Worm (Caenorhabditis elegans) whole organism, mixed stage, embryonic: ENCODE results near the gene srx-54.
"Not testable (repeated sequence)": the region's sequence is repeated elsewhere in the genome, so short reads cannot be mapped to it uniquely, and the experiment has no call there.

Experiments used
- M03D4.4 ChIP-seq: sonication (generic microtip); optimal IDR thresholded peaks from 2 replicates; lab custom pipeline; 2017; ENCODE audit warnings: mild to moderate bottlenecking, missing genetic modification characterization, missing compliant biosample characterization
- bed-3 ChIP-seq: fragments of 200-800 bp; sonication (Bioruptor generic); optimal IDR thresholded peaks from 3 replicates; lab custom pipeline; 2018; ENCODE audit warnings: mild to moderate bottlenecking, missing genetic modification characterization, moderate library complexity, missing compliant biosample characterization
- ceh-39 ChIP-seq: fragments of 150-350 bp; optimal IDR thresholded peaks from 2 replicates; lab custom pipeline; 2014; ENCODE audit warnings: missing biosample characterization, missing genetic modification characterization
- ces-1 ChIP-seq: fragments of 150-350 bp; optimal IDR thresholded peaks from 2 replicates; lab custom pipeline; 2014; ENCODE audit warnings: missing biosample characterization, missing genetic modification reagents, missing genetic modification characterization
- cnd-1 ChIP-seq: fragments of 200-800 bp; sonication (Bioruptor generic); optimal IDR thresholded peaks from 2 replicates; lab custom pipeline; 2018; ENCODE audit warnings: mild to moderate bottlenecking, missing genetic modification characterization, missing compliant biosample characterization
- elt-3 ChIP-seq: fragments of 150-350 bp; optimal IDR thresholded peaks from 2 replicates; lab custom pipeline; 2014; ENCODE audit warnings: missing biosample characterization, missing genetic modification characterization
- flh-1 ChIP-seq: fragments of 200-800 bp; sonication (Bioruptor generic); optimal IDR thresholded peaks from 2 replicates; lab custom pipeline; 2018; ENCODE audit warnings: mild to moderate bottlenecking, missing genetic modification characterization, moderate library complexity, missing compliant biosample characterization
- ham-2 ChIP-seq: fragments of 200-800 bp; sonication (Bioruptor generic); optimal IDR thresholded peaks from 2 replicates; lab custom pipeline; 2018; ENCODE audit warnings: mild to moderate bottlenecking, missing genetic modification characterization, missing compliant biosample characterization
- hlh-1 ChIP-seq: fragments of 150-350 bp; optimal IDR thresholded peaks from 2 replicates; lab custom pipeline; 2014; ENCODE audit warnings: missing biosample characterization, missing genetic modification reagents, missing genetic modification characterization
- lin-13 ChIP-seq: fragments of 150-350 bp; optimal IDR thresholded peaks from 2 replicates; lab custom pipeline; 2014; ENCODE audit warnings: missing biosample characterization, missing genetic modification characterization
- lin-32 ChIP-seq: fragments of 200-800 bp; sonication (Bioruptor generic); optimal IDR thresholded peaks from 2 replicates; lab custom pipeline; 2018; ENCODE audit warnings: mild to moderate bottlenecking, missing genetic modification characterization, missing compliant biosample characterization
- mep-1 ChIP-seq: fragments of 150-350 bp; optimal IDR thresholded peaks from 2 replicates; lab custom pipeline; 2017; ENCODE audit warnings: missing biosample characterization, missing genetic modification reagents, missing genetic modification characterization, inconsistent platforms
- mls-2 ChIP-seq: sonication (generic microtip); optimal IDR thresholded peaks from 2 replicates; lab custom pipeline; 2016; ENCODE audit warnings: mild to moderate bottlenecking, missing genetic modification characterization, moderate library complexity, missing compliant biosample characterization
- nhr-2 ChIP-seq: fragments of 150-350 bp; optimal IDR thresholded peaks from 2 replicates; lab custom pipeline; 2014; ENCODE audit warnings: missing biosample characterization, missing genetic modification characterization
- nhr-237 ChIP-seq: fragments of 150-350 bp; optimal IDR thresholded peaks from 2 replicates; lab custom pipeline; 2014; ENCODE audit warnings: missing biosample characterization, missing genetic modification characterization
- nhr-28 ChIP-seq: fragments of 150-350 bp; optimal IDR thresholded peaks from 2 replicates; lab custom pipeline; 2014; ENCODE audit warnings: missing biosample characterization, missing genetic modification characterization
- nhr-76 ChIP-seq: sonication (generic microtip); optimal IDR thresholded peaks from 2 replicates; lab custom pipeline; 2017; ENCODE audit warnings: missing biosample characterization, missing genetic modification characterization
- pha-4 ChIP-seq: fragments of 150-350 bp; optimal IDR thresholded peaks from 2 replicates; lab custom pipeline; 2018; ENCODE audit warnings: missing biosample characterization, missing genetic modification reagents, missing genetic modification characterization
- sem-2 ChIP-seq: fragments of 200-800 bp; sonication (Bioruptor generic); optimal IDR thresholded peaks from 2 replicates; lab custom pipeline; 2018; ENCODE audit warnings: mild to moderate bottlenecking, missing genetic modification characterization, missing compliant biosample characterization
- snpc-4 ChIP-seq: fragments of 150-350 bp; optimal IDR thresholded peaks from 2 replicates; lab custom pipeline; 2014; ENCODE audit warnings: missing biosample characterization, missing genetic modification characterization
- sptf-1 ChIP-seq: sonication (generic microtip); optimal IDR thresholded peaks from 2 replicates; lab custom pipeline; 2017; ENCODE audit warnings: mild to moderate bottlenecking, missing genetic modification characterization, moderate library complexity, missing compliant biosample characterization
- unc-120 ChIP-seq: sonication (generic microtip); optimal IDR thresholded peaks from 2 replicates; lab custom pipeline; 2017; ENCODE audit warnings: missing genetic modification characterization, missing compliant biosample characterization; ENCODE audit not compliant: poor library complexity, severe bottlenecking
- unc-39 ChIP-seq: fragments of 150-350 bp; optimal IDR thresholded peaks from 2 replicates; lab custom pipeline; 2014; ENCODE audit warnings: missing biosample characterization, missing genetic modification characterization
- unc-62 ChIP-seq: fragments of 150-350 bp; optimal IDR thresholded peaks from 2 replicates; lab custom pipeline; 2014; ENCODE audit warnings: missing biosample characterization, missing genetic modification reagents, missing genetic modification characterization
- ztf-11 ChIP-seq: fragments of 150-350 bp; optimal IDR thresholded peaks from 2 replicates; lab custom pipeline; 2014; ENCODE audit warnings: missing biosample characterization, missing genetic modification characterization

srx-54 gene

DNA sequence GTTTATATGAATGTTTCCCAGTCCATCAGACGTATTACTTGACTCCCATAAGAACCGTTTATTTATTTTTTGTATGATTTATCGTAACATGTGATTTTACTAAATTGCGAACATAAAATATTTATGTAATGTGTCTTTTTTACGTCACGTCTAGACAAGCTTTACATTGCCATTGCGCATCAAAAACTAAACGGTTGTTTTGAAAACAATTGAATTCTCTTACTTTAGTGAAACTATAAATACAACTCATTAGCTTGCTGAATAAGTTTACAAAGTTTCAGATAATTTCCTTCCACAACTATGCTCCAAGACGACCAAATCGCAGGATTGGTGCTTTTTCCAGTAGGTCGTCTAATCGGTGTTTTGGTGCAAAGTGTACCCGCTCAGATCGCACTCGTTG, at the start of gene srx-54:
Gene srx-54 (plus strand): TSS at position 301 of the 400 bp plus-strand sequence.
- no peak for TF ChIP-seq mls-2 (tag; lab: Kevin White, UChicago)
- TF ChIP-seq unc-120 (tag; lab: Kevin White, UChicago): no peak
- TF ChIP-seq bed-3: no peak
- TF ChIP-seq ces-1: no peak
- no peak for TF ChIP-seq sem-2 (GFP tag; lab: Kevin White, UChicago)
- TF ChIP-seq M03D4.4 (tag; lab: Kevin White, UChicago): no peak
- TF ChIP-seq snpc-4: no peak

DNA sequence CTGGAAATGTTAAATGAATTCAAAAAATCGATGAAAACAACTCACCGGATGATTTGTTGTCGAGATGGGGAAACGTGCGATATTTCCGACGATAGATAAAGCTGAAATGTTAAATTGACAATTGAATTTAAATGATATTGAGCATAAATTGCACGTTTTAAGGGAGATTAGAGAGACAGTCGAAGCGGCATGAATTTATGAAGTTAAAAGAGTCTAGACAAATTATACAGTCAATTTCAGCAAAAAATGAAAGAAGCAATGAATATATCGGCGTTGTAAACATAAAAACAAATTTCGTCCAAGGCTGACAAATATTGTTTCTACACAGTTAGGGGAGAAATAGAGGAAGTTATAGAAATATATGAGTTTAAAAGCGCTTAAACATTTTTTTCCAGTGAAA, 47.7 kb upstream of the srx-54 start, which contains the start of gene Y102A5C.36:
Gene Y102A5C.36 (minus strand): TSS at position 101 of the 400 bp plus-strand sequence.
- TF ChIP-seq sptf-1 (no peak), nhr-237 (tag; lab: Kevin White, UChicago) (no peak)

DNA sequence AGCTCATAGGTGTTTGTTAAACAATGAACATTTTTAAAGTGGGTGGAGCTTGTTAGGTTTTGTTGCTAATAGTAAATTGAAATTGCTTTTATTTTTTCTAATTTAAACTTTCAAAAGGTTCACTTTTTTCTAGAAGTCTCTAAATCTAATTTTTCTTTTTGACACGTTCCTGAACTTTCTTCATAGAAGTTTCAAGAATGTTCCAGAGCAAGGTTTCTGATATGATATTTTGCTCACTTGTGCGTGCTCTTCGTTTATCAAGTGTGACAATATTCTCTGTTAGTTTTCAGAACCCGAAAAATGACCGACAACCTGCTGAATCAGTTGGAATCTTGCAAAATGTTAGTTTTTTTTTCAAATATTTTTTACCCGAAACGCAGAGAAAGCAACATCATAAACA, 36.3 kb upstream of the srx-54 start, which contains the start of gene fbxa-148:
Gene fbxa-148 (plus strand): TSS at position 301 of the 400 bp plus-strand sequence.
- not testable (repeated sequence) for TF ChIP-seq unc-39 (tag; lab: Kevin White, UChicago); hlh-1; ceh-39 (tag; lab: Kevin White, UChicago)
- TF ChIP-seq, all 35 proteins: peak for 0; not testable (repeated sequence) for 35

DNA sequence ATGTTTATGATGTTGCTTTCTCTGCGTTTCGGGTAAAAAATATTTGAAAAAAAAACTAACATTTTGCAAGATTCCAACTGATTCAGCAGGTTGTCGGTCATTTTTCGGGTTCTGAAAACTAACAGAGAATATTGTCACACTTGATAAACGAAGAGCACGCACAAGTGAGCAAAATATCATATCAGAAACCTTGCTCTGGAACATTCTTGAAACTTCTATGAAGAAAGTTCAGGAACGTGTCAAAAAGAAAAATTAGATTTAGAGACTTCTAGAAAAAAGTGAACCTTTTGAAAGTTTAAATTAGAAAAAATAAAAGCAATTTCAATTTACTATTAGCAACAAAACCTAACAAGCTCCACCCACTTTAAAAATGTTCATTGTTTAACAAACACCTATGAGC, 27.0 kb upstream of the srx-54 start, which contains the start of gene fbxa-112:
Gene fbxa-112 (minus strand): TSS at position 101 of the 400 bp plus-strand sequence.
- not testable (repeated sequence) for TF ChIP-seq nhr-76 (tag; lab: Kevin White, UChicago); ham-2 (GFP tag; lab: Kevin White, UChicago); snpc-4

DNA sequence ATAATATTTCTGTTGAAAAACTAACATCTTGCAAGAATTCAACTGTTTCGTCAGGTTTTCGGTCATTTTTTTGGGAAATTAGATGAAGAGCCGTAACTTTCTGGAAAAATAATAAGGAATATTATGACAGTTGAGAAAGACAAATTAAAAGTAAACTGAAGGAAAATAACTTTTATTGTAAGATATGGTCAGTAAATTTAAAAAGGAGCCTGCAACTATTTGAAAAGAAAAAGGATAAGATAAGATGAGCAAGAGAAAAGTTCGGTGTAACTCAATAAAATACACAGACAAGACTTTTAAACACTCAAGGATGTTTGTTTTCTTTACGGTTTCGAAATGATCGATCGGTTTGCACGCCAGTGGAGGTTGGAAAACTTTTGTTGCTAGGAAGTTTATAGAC, 25.4 kb upstream of the srx-54 start, which contains the start of gene fbxa-111:
Gene fbxa-111 (minus strand): TSS at position 101 of the 400 bp plus-strand sequence.
- not testable (repeated sequence) for TF ChIP-seq pha-4 (tag; lab: Kevin White, UChicago); ztf-11 (tag; lab: Kevin White, UChicago); bed-3

ce11 chrV:16950036-16950435, 25.0 kb upstream of the srx-54 start:
- TF ChIP-seq nhr-76 (tag; lab: Kevin White, UChicago) (no peak), nhr-237 (tag; lab: Kevin White, UChicago) (no peak), ceh-39 (tag; lab: Kevin White, UChicago) (no peak), lin-32 (GFP tag; lab: Kevin White, UChicago) (no peak), flh-1 (GFP tag; lab: Kevin White, UChicago) (no peak), ces-1 (no peak), ham-2 (GFP tag; lab: Kevin White, UChicago) (no peak), unc-39 (tag; lab: Kevin White, UChicago) (no peak), lin-13 (tag; lab: Kevin White, UChicago) (no peak), nhr-2 (tag; lab: Kevin White, UChicago) (no peak)

DNA sequence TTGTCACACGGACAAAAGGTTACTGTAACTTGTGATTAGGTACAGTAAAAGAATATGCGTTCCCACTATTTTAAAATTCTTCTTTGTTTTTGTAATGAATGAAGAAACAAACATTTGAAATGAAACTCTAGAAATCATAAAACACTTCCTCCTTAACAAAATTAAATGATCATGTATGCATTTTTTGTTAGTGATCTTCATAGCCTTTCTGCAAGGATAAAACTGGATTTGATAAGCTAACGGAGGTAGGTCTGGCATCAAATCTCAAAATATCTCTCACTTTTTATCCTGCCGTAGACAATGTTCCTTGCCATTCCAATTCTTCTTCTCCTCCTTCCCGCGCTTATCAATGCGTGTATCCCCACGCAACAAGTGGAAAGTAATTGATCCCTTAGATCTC, 23.5 kb upstream of the srx-54 start, which contains the start of gene clec-238:
Gene clec-238 (plus strand): TSS at position 301 of the 400 bp plus-strand sequence.
- TF ChIP-seq unc-62 (GFP tag; lab: Kevin White, UChicago): no peak
- no peak for TF ChIP-seq mls-2 (tag; lab: Kevin White, UChicago)
- TF ChIP-seq nhr-2 (tag; lab: Kevin White, UChicago): no peak
- TF ChIP-seq snpc-4: no peak
- TF ChIP-seq mep-1: no peak
- no peak for TF ChIP-seq ces-1
- no peak for TF ChIP-seq unc-39 (tag; lab: Kevin White, UChicago)
- no peak for TF ChIP-seq lin-32 (GFP tag; lab: Kevin White, UChicago)
- TF ChIP-seq nhr-76 (tag; lab: Kevin White, UChicago): no peak
- no peak for TF ChIP-seq M03D4.4 (tag; lab: Kevin White, UChicago)
- no peak for TF ChIP-seq nhr-28 (tag; lab: Kevin White, UChicago)
- no peak for TF ChIP-seq elt-3 (tag; lab: Kevin White, UChicago)
- no peak for TF ChIP-seq ceh-39 (tag; lab: Kevin White, UChicago)
- TF ChIP-seq cnd-1 (tag; lab: Kevin White, UChicago): no peak
